Worm (Caenorhabditis elegans) whole organism, mixed stage, embryonic: ENCODE results near the gene T15H9.5.
A peak's percentile ranks its signal among the peaks of the same experiment; 100 is the strongest.

Experiments used
- M03D4.4 ChIP-seq: sonication (generic microtip); optimal IDR thresholded peaks from 2 replicates; lab custom pipeline; 2017; ENCODE audit warnings: mild to moderate bottlenecking, missing genetic modification characterization, missing compliant biosample characterization
- bed-3 ChIP-seq: fragments of 200-800 bp; sonication (Bioruptor generic); optimal IDR thresholded peaks from 3 replicates; lab custom pipeline; 2018; ENCODE audit warnings: mild to moderate bottlenecking, missing genetic modification characterization, moderate library complexity, missing compliant biosample characterization
- ceh-39 ChIP-seq: fragments of 150-350 bp; optimal IDR thresholded peaks from 2 replicates; lab custom pipeline; 2014; ENCODE audit warnings: missing biosample characterization, missing genetic modification characterization
- ceh-43 ChIP-seq: fragments of 200-800 bp; sonication (Bioruptor generic); optimal IDR thresholded peaks from 2 replicates; lab custom pipeline; 2018; ENCODE audit warnings: mild to moderate bottlenecking, missing genetic modification characterization, moderate library complexity, missing compliant biosample characterization
- ceh-83 ChIP-seq: fragments of 200-800 bp; sonication (Bioruptor generic); optimal IDR thresholded peaks from 2 replicates; lab custom pipeline; 2018; ENCODE audit warnings: mild to moderate bottlenecking, missing genetic modification characterization, missing compliant biosample characterization
- ces-1 ChIP-seq: fragments of 150-350 bp; optimal IDR thresholded peaks from 2 replicates; lab custom pipeline; 2014; ENCODE audit warnings: missing biosample characterization, missing genetic modification reagents, missing genetic modification characterization
- elt-1 ChIP-seq: sonication (generic microtip); optimal IDR thresholded peaks from 2 replicates; lab custom pipeline; 2017; ENCODE audit warnings: missing genetic modification characterization, mild to moderate bottlenecking, missing compliant biosample characterization, antibody characterized with exemption, moderate library complexity, borderline replicate concordance; ENCODE audit not compliant: insufficient read depth
- elt-3 ChIP-seq: fragments of 150-350 bp; optimal IDR thresholded peaks from 2 replicates; lab custom pipeline; 2014; ENCODE audit warnings: missing biosample characterization, missing genetic modification characterization
- flh-1 ChIP-seq: fragments of 200-800 bp; sonication (Bioruptor generic); optimal IDR thresholded peaks from 2 replicates; lab custom pipeline; 2018; ENCODE audit warnings: mild to moderate bottlenecking, missing genetic modification characterization, moderate library complexity, missing compliant biosample characterization
- ham-2 ChIP-seq: fragments of 200-800 bp; sonication (Bioruptor generic); optimal IDR thresholded peaks from 2 replicates; lab custom pipeline; 2018; ENCODE audit warnings: mild to moderate bottlenecking, missing genetic modification characterization, missing compliant biosample characterization
- hlh-1 ChIP-seq: fragments of 150-350 bp; optimal IDR thresholded peaks from 2 replicates; lab custom pipeline; 2014; ENCODE audit warnings: missing biosample characterization, missing genetic modification reagents, missing genetic modification characterization
- lin-13 ChIP-seq: fragments of 150-350 bp; optimal IDR thresholded peaks from 2 replicates; lab custom pipeline; 2014; ENCODE audit warnings: missing biosample characterization, missing genetic modification characterization
- lin-32 ChIP-seq: fragments of 200-800 bp; sonication (Bioruptor generic); optimal IDR thresholded peaks from 2 replicates; lab custom pipeline; 2018; ENCODE audit warnings: mild to moderate bottlenecking, missing genetic modification characterization, missing compliant biosample characterization
- mab-5 ChIP-seq: fragments of 150-350 bp; optimal IDR thresholded peaks from 2 replicates; lab custom pipeline; 2014; ENCODE audit warnings: missing biosample characterization, missing genetic modification characterization
- mls-2 ChIP-seq: sonication (generic microtip); optimal IDR thresholded peaks from 2 replicates; lab custom pipeline; 2016; ENCODE audit warnings: mild to moderate bottlenecking, missing genetic modification characterization, moderate library complexity, missing compliant biosample characterization
- nhr-12 ChIP-seq: fragments of 150-350 bp; optimal IDR thresholded peaks from 2 replicates; lab custom pipeline; 2014; ENCODE audit warnings: missing biosample characterization, missing genetic modification characterization
- nhr-2 ChIP-seq: fragments of 150-350 bp; optimal IDR thresholded peaks from 2 replicates; lab custom pipeline; 2014; ENCODE audit warnings: missing biosample characterization, missing genetic modification characterization
- nhr-237 ChIP-seq: fragments of 150-350 bp; optimal IDR thresholded peaks from 2 replicates; lab custom pipeline; 2014; ENCODE audit warnings: missing biosample characterization, missing genetic modification characterization
- pha-4 ChIP-seq: fragments of 150-350 bp; optimal IDR thresholded peaks from 2 replicates; lab custom pipeline; 2018; ENCODE audit warnings: missing biosample characterization, missing genetic modification reagents, missing genetic modification characterization
- sem-2 ChIP-seq: fragments of 200-800 bp; sonication (Bioruptor generic); optimal IDR thresholded peaks from 2 replicates; lab custom pipeline; 2018; ENCODE audit warnings: mild to moderate bottlenecking, missing genetic modification characterization, missing compliant biosample characterization
- snpc-4 ChIP-seq: fragments of 150-350 bp; optimal IDR thresholded peaks from 2 replicates; lab custom pipeline; 2014; ENCODE audit warnings: missing biosample characterization, missing genetic modification characterization
- sptf-1 ChIP-seq: sonication (generic microtip); optimal IDR thresholded peaks from 2 replicates; lab custom pipeline; 2017; ENCODE audit warnings: mild to moderate bottlenecking, missing genetic modification characterization, moderate library complexity, missing compliant biosample characterization
- unc-120 ChIP-seq: sonication (generic microtip); optimal IDR thresholded peaks from 2 replicates; lab custom pipeline; 2017; ENCODE audit warnings: missing genetic modification characterization, missing compliant biosample characterization; ENCODE audit not compliant: poor library complexity, severe bottlenecking
- unc-39 ChIP-seq: fragments of 150-350 bp; optimal IDR thresholded peaks from 2 replicates; lab custom pipeline; 2014; ENCODE audit warnings: missing biosample characterization, missing genetic modification characterization
- unc-62 ChIP-seq: fragments of 150-350 bp; optimal IDR thresholded peaks from 2 replicates; lab custom pipeline; 2014; ENCODE audit warnings: missing biosample characterization, missing genetic modification reagents, missing genetic modification characterization
- zip-8 ChIP-seq: fragments of 150-350 bp; optimal IDR thresholded peaks from 2 replicates; lab custom pipeline; 2014; ENCODE audit warnings: missing biosample characterization, missing genetic modification characterization

T15H9.5 gene

DNA sequence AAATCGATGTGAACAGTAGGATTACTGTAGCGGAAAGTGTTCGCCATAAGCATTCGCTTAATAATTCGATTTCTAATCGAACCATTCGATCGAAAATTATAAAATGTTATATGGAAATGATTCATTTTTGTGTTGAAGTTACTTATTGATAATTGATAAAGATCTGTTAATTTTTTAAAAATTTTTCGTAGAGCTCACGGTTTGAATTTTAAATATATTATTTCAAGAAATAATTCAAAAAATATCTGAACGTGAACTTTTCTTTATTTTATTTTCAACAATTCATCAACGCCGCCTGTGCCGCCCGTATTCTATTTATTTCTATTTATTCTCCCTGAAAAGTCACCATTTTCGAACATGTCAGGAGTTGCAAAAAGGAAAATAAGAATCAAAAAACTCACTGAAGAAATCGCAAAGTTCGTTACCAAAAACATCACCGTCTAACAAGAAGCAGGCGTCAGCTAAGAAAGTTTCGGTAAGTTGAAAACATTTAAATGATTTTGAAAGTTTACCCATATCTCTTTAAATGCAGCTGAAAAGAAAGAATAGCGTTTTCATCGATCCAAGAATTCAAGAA is at the start of gene T15H9.5, which contains the start of gene T15H9.4:
Gene T15H9.5 (minus strand): TSS at position 101 of the 577 bp plus-strand sequence.
Gene T15H9.4 (plus strand): TSS at position 527 of the 577 bp plus-strand sequence.
- no peak for TF ChIP-seq unc-62 (GFP tag; lab: Kevin White, UChicago)
- TF ChIP-seq elt-3 (tag; lab: Kevin White, UChicago) = no peak
- no peak for TF ChIP-seq nhr-237 (tag; lab: Kevin White, UChicago)

ce11 chrII:9660379-9660778 is 49.1 kb upstream of the T15H9.5 start, which contains the start of gene ZK1320.3:
ZK1320.3 (minus strand) TSS chrII:9660419.
- TF ChIP-seq ceh-43 (GFP tag; lab: Kevin White, UChicago) (no peak), bed-3 (GFP tag; lab: Kevin White, UChicago) (no peak), unc-39 (no peak), lin-32 (GFP tag; lab: Kevin White, UChicago) (no peak), unc-120 (tag; lab: Kevin White, UChicago) (no peak), nhr-12 (tag; lab: Kevin White, UChicago) (no peak), elt-3 (tag; lab: Kevin White, UChicago) (no peak)

- TF ChIP-seq pha-4 (tag; lab: Kevin White, UChicago) = no peak
- TF ChIP-seq ces-1 (GFP tag; lab: Kevin White, UChicago) = no peak
- no peak for TF ChIP-seq nhr-2
- TF ChIP-seq flh-1 = no peak
- TF ChIP-seq bed-3 (GFP tag; lab: Kevin White, UChicago) = no peak
- no peak for TF ChIP-seq elt-3 (tag; lab: Kevin White, UChicago)
- no peak for TF ChIP-seq nhr-12 (tag; lab: Kevin White, UChicago)
- no peak for TF ChIP-seq ceh-43 (GFP tag; lab: Kevin White, UChicago)
- no peak for TF ChIP-seq lin-13 (tag; lab: Kevin White, UChicago)
- TF ChIP-seq elt-1 = no peak
- no peak for TF ChIP-seq M03D4.4
- TF ChIP-seq ceh-83 = no peak
- TF ChIP-seq ham-2 (GFP tag; lab: Kevin White, UChicago) = no peak
- TF ChIP-seq lin-32 (GFP tag; lab: Kevin White, UChicago) = no peak
- no peak for TF ChIP-seq sptf-1
- no peak for TF ChIP-seq ceh-39 (tag; lab: Kevin White, UChicago)
- no peak for TF ChIP-seq snpc-4
- TF ChIP-seq, all 35 proteins: peak for 0
These were observed 47.7 kb upstream of the T15H9.5 start, which contains the start of gene ZK1320.2 for ce11 chrII:9658915-9659314. ZK1320.2 (minus strand) TSS chrII:9659002.

DNA sequence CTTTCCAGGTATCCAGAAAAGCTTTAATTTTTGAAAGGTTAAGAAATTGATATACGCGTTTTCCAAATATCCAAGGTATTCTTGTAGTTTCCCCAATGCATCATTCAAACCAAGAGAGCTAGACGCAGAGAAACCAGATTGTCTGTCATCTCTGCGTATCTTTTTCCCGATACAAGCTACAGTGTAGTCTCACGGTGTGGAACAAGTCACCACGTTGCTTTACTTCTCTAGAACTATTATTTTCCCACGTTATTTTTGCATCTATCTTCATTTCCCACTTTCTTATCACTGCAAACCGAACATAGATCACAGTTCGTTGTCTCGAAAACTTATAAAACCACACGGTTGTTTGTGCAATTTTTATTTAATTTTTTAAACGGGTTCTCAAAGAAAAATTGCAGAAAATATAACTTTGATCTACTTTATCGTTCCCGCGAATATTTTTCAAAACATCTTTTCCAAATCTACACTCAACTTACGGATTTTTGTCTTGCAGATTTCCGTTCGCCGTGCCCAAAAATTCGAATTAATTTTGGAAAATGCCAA is 45.0 kb upstream of the T15H9.5 start, which contains the start of gene gstk-1:
Gene gstk-1 (plus strand): TSS at position 496 of the 546 bp plus-strand sequence.
- no peak for TF ChIP-seq elt-3 (tag; lab: Kevin White, UChicago)
- no peak for TF ChIP-seq M03D4.4
- TF ChIP-seq mls-2 (tag; lab: Kevin White, UChicago) = no peak
- TF ChIP-seq nhr-12 (tag; lab: Kevin White, UChicago) = no peak
- TF ChIP-seq ham-2 (GFP tag; lab: Kevin White, UChicago) = no peak
- no peak for TF ChIP-seq mab-5 (tag; lab: Kevin White, UChicago)
- TF ChIP-seq nhr-2 = no peak
- TF ChIP-seq bed-3 (GFP tag; lab: Kevin White, UChicago) = no peak
- no peak for TF ChIP-seq ceh-39 (tag; lab: Kevin White, UChicago)
- no peak for TF ChIP-seq snpc-4
- TF ChIP-seq unc-62 (GFP tag; lab: Kevin White, UChicago) = no peak
- TF ChIP-seq ceh-43 (GFP tag; lab: Kevin White, UChicago) = no peak
- no peak for TF ChIP-seq nhr-237 (tag; lab: Kevin White, UChicago)
- no peak for TF ChIP-seq sptf-1

DNA sequence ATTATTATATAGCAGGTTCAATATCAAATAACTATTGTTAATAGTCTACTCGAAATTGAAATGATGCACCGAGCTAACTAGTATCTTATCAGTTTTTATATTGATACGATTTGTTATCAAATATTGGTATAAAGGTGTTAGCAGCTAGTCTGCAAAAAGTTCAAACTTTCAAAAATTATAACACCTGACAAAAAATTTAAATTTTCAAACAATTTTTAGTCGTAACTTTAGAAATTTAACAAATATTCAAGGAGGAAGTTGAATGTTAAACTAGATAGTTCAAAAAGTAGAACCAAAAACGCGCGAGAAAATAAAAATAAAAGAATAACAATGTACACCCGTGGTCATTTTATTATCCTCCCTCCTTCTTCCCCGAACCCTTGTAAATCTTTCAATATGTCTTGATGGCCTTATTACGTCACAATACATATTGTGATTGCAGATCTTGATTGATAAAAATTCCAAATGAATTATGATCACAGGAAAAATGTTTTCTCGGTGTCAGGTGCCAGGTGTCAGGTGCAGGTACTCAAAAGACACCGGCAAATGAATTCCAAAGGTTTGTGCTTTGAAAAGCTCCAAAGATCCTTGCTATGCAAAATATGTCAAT is 44.4 kb upstream of the T15H9.5 start, which contains the start of gene ZK1307.1:
Gene ZK1307.1 (minus strand): TSS at position 51 of the 610 bp plus-strand sequence.
- peak; percentile 69 for TF ChIP-seq zip-8 (tag; lab: Kevin White, UChicago)
- peak; percentile 12 for TF ChIP-seq elt-1
- TF ChIP-seq hlh-1 (tag; lab: Kevin White, UChicago) = no peak
- no peak for TF ChIP-seq ces-1 (GFP tag; lab: Kevin White, UChicago)
- TF ChIP-seq unc-62 (GFP tag; lab: Kevin White, UChicago) = peak; percentile 39
- no peak for TF ChIP-seq sem-2 (GFP tag; lab: Kevin White, UChicago)
- TF ChIP-seq, all 35 proteins: peak for 3
